Worm (Caenorhabditis elegans) whole organism, late embryonic: ENCODE data around the gene srx-105.

Source experiments
- C08G9.2 ChIP-seq: sonication (generic microtip); optimal IDR thresholded peaks from 2 replicates; lab custom pipeline; 2016; ENCODE audit warnings: mild to moderate bottlenecking, missing genetic modification characterization, moderate library complexity, missing compliant biosample characterization
- K02D7.2 ChIP-seq: sonication (generic microtip); optimal IDR thresholded peaks from 2 replicates; lab custom pipeline; 2017; ENCODE audit warnings: mild to moderate bottlenecking, missing genetic modification characterization, missing compliant biosample characterization
- K09A11.1 ChIP-seq: sonication (generic microtip); optimal IDR thresholded peaks from 2 replicates; lab custom pipeline; 2017; ENCODE audit warnings: antibody characterized with exemption, mild to moderate bottlenecking, missing genetic modification characterization, missing compliant biosample characterization; ENCODE audit not compliant: insufficient read depth
- T23F11.4 ChIP-seq: fragments of 200-800 bp; sonication (Bioruptor generic); optimal IDR thresholded peaks from 2 replicates; lab custom pipeline; 2018; ENCODE audit warnings: mild to moderate bottlenecking, missing genetic modification characterization, missing compliant biosample characterization
- Y22D7AL.16 ChIP-seq: sonication (generic microtip); optimal IDR thresholded peaks from 2 replicates; lab custom pipeline; 2016; ENCODE audit warnings: missing genetic modification characterization, missing compliant biosample characterization
- ceh-14 ChIP-seq: sonication (generic microtip); optimal IDR thresholded peaks from 2 replicates; lab custom pipeline; 2016; ENCODE audit warnings: missing genotype, missing genetic modification characterization, missing compliant biosample characterization
- ceh-18 ChIP-seq: sonication (generic microtip); optimal IDR thresholded peaks from 2 replicates; lab custom pipeline; 2016; ENCODE audit warnings: missing genetic modification characterization, missing compliant biosample characterization
- ceh-19 ChIP-seq: fragments of 200-800 bp; sonication (Bioruptor generic); optimal IDR thresholded peaks from 2 replicates; lab custom pipeline; 2018; ENCODE audit warnings: mild to moderate bottlenecking, missing genetic modification characterization, missing compliant biosample characterization
- ceh-22 ChIP-seq: sonication (generic microtip); optimal IDR thresholded peaks from 2 replicates; lab custom pipeline; 2017; ENCODE audit warnings: missing biosample characterization, missing genetic modification characterization
- ceh-24 ChIP-seq: sonication (generic microtip); optimal IDR thresholded peaks from 2 replicates; lab custom pipeline; 2016; ENCODE audit warnings: mild to moderate bottlenecking, missing genetic modification characterization, missing compliant biosample characterization
- ceh-30 ChIP-seq: fragments of 150-350 bp; optimal IDR thresholded peaks from 2 replicates; lab custom pipeline; 2014; ENCODE audit warnings: missing biosample characterization, missing genetic modification characterization
- ceh-31 ChIP-seq: sonication (generic microtip); optimal IDR thresholded peaks from 2 replicates; lab custom pipeline; 2016; ENCODE audit warnings: missing genetic modification characterization, missing compliant biosample characterization
- ceh-34 ChIP-seq: sonication (generic microtip); optimal IDR thresholded peaks from 2 replicates; lab custom pipeline; 2016; ENCODE audit warnings: mild to moderate bottlenecking, missing genetic modification characterization, missing compliant biosample characterization
- ceh-45 ChIP-seq: fragments of 200-800 bp; sonication (Bioruptor generic); IDR thresholded peaks from 2 replicates; pipeline ENCODE4 v1.3.6; 2022; ENCODE audit warnings: missing genetic modification reagents, missing genetic modification characterization, missing compliant biosample characterization
- ceh-48 ChIP-seq: sonication (generic microtip); optimal IDR thresholded peaks from 2 replicates; lab custom pipeline; 2016; ENCODE audit warnings: missing genetic modification characterization, inconsistent platforms, missing compliant biosample characterization
- ceh-9 ChIP-seq: sonication (generic microtip); optimal IDR thresholded peaks from 2 replicates; lab custom pipeline; 2016; ENCODE audit warnings: mild to moderate bottlenecking, missing genetic modification characterization, inconsistent platforms, missing compliant biosample characterization
- che-1 ChIP-seq: sonication (generic microtip); optimal IDR thresholded peaks from 2 replicates; lab custom pipeline; 2016; ENCODE audit warnings: mild to moderate bottlenecking, missing genetic modification characterization, missing compliant biosample characterization
- dve-1 ChIP-seq: sonication (generic microtip); optimal IDR thresholded peaks from 2 replicates; lab custom pipeline; 2017; ENCODE audit warnings: antibody characterized with exemption, mild to moderate bottlenecking, missing genetic modification characterization, missing compliant biosample characterization
- elt-2 ChIP-seq: sonication (generic microtip); optimal IDR thresholded peaks from 2 replicates; lab custom pipeline; 2016; ENCODE audit warnings: missing genetic modification reagents, missing genetic modification characterization, missing compliant biosample characterization
- ets-4 ChIP-seq: sonication (generic microtip); optimal IDR thresholded peaks from 2 replicates; lab custom pipeline; 2016; ENCODE audit warnings: missing genetic modification characterization, missing compliant biosample characterization
- eyg-1 ChIP-seq: sonication (generic microtip); optimal IDR thresholded peaks from 2 replicates; lab custom pipeline; 2016; ENCODE audit warnings: missing genotype, missing genetic modification characterization, missing compliant biosample characterization
- fax-1 ChIP-seq: sonication (generic microtip); optimal IDR thresholded peaks from 2 replicates; lab custom pipeline; 2016; ENCODE audit warnings: missing genotype, missing genetic modification characterization, missing compliant biosample characterization
- fkh-10 ChIP-seq: fragments of 150-350 bp; optimal IDR thresholded peaks from 2 replicates; lab custom pipeline; 2014; ENCODE audit warnings: missing biosample characterization, missing genetic modification reagents, missing genetic modification characterization
- fkh-6 ChIP-seq: sonication (generic microtip); optimal IDR thresholded peaks from 2 replicates; lab custom pipeline; 2016; ENCODE audit warnings: missing genetic modification characterization, missing compliant biosample characterization
- gmeb-2 ChIP-seq: sonication (generic microtip); optimal IDR thresholded peaks from 2 replicates; lab custom pipeline; 2016; ENCODE audit warnings: missing genetic modification characterization, inconsistent platforms, missing compliant biosample characterization
- lim-6 ChIP-seq: sonication (generic microtip); optimal IDR thresholded peaks from 2 replicates; lab custom pipeline; 2016; ENCODE audit warnings: missing genetic modification characterization, missing compliant biosample characterization
- mec-3 ChIP-seq: sonication (generic microtip); optimal IDR thresholded peaks from 2 replicates; lab custom pipeline; 2016; ENCODE audit warnings: borderline replicate concordance, missing genetic modification characterization, missing compliant biosample characterization
- nfya-1 ChIP-seq: sonication (generic microtip); optimal IDR thresholded peaks from 2 replicates; lab custom pipeline; 2017; ENCODE audit warnings: missing genetic modification characterization, mild to moderate bottlenecking, missing compliant biosample characterization, antibody characterized with exemption, moderate library complexity
- odd-2 ChIP-seq: sonication (generic microtip); optimal IDR thresholded peaks from 2 replicates; lab custom pipeline; 2017; ENCODE audit warnings: antibody characterized with exemption, mild to moderate bottlenecking, missing genetic modification characterization, missing compliant biosample characterization
- pat-9 ChIP-seq: fragments of 200-800 bp; sonication (Bioruptor generic); optimal IDR thresholded peaks from 2 replicates; lab custom pipeline; 2018; ENCODE audit warnings: mild to moderate bottlenecking, missing genetic modification characterization, moderate library complexity, missing compliant biosample characterization
- pax-1 ChIP-seq: fragments of 150-350 bp; optimal IDR thresholded peaks from 2 replicates; lab custom pipeline; 2014; ENCODE audit warnings: missing biosample characterization, missing genetic modification characterization
- pha-2 ChIP-seq: sonication (generic microtip); optimal IDR thresholded peaks from 2 replicates; lab custom pipeline; 2017; ENCODE audit warnings: mild to moderate bottlenecking, missing genetic modification characterization, missing compliant biosample characterization
- pha-4 ChIP-seq: fragments of 150-350 bp; optimal IDR thresholded peaks from 2 replicates; lab custom pipeline; 2018; ENCODE audit warnings: missing biosample characterization, missing genetic modification reagents, missing genetic modification characterization
- pqm-1 ChIP-seq: sonication (generic microtip); optimal IDR thresholded peaks from 2 replicates; lab custom pipeline; 2016; ENCODE audit warnings: missing genetic modification characterization, missing compliant biosample characterization
- sox-2 ChIP-seq: fragments of 200-800 bp; sonication (Bioruptor generic); IDR thresholded peaks from 2 replicates; pipeline ENCODE4 v1.3.6; 2022; ENCODE audit warnings: missing genetic modification reagents, missing genetic modification characterization, missing compliant biosample characterization
- syd-9 ChIP-seq: sonication (generic microtip); optimal IDR thresholded peaks from 2 replicates; lab custom pipeline; 2016; ENCODE audit warnings: mild to moderate bottlenecking, missing genetic modification characterization, moderate library complexity, missing compliant biosample characterization
- unc-3 ChIP-seq, 2 experiments: fragments of 200-800 bp in 1 of 2; sonication (Bioruptor generic) in 1 of 2; sonication (generic microtip) in 1 of 2; conservative IDR thresholded peaks in 1 of 2; optimal IDR thresholded peaks in 1 of 2; 2 replicates each; pipeline versions ENCODE4 v1.3.6 to Lab custom; 2016 to 2022; ENCODE audit warnings: missing compliant biosample characterization in 2 of 2, missing genetic modification characterization in 2 of 2, missing genetic modification reagents in 1 of 2
- unc-86 ChIP-seq: sonication (generic microtip); optimal IDR thresholded peaks from 2 replicates; lab custom pipeline; 2016; ENCODE audit warnings: missing genetic modification characterization, missing compliant biosample characterization
- zip-5 ChIP-seq: sonication (generic microtip); optimal IDR thresholded peaks from 2 replicates; lab custom pipeline; 2016; ENCODE audit warnings: missing genetic modification characterization, missing compliant biosample characterization
- ztf-16 ChIP-seq: sonication (generic microtip); optimal IDR thresholded peaks from 2 replicates; lab custom pipeline; 2017; ENCODE audit warnings: missing genetic modification characterization, missing compliant biosample characterization

srx-105 gene

ce11 chrII:3709255-3709654 lies 8.1 kb upstream of the srx-105 start, which contains the start of gene srx-110:
srx-110 (plus strand) TSS chrII:3709555.
- TF ChIP-seq ceh-31 (tag; lab: Kevin White, UChicago) (no peak), fkh-10 (GFP tag; lab: Kevin White, UChicago) (no peak), mec-3 (tag; lab: Kevin White, UChicago) (no peak), fkh-6 (no peak), nfya-1 (tag; lab: Kevin White, UChicago) (no peak), pha-4 (tag; lab: Kevin White, UChicago) (no peak), ceh-30 (tag; lab: Kevin White, UChicago) (no peak), zip-5 (tag; lab: Kevin White, UChicago) (no peak), lim-6 (tag; lab: Kevin White, UChicago) (no peak), C08G9.2 (no peak), unc-86 (tag; lab: Kevin White, UChicago) (no peak), ceh-19 (GFP tag; lab: Kevin White, UChicago) (no peak), pat-9 (tag; lab: Kevin White, UChicago) (no peak), ceh-45 (no peak)

ce11 chrII:3705320-3705719 lies 4.1 kb upstream of the srx-105 start, which contains the start of gene srx-108:
srx-108 (plus strand) TSS chrII:3705620.
- TF ChIP-seq Y22D7AL.16 (no peak), ceh-45 (no peak), syd-9 (no peak), ztf-16 (no peak), ceh-9 (no peak), K09A11.1 (tag; lab: Kevin White, UChicago) (no peak), pha-4 (tag; lab: Kevin White, UChicago) (no peak), C08G9.2 (no peak), T23F11.4 (GFP tag; lab: Kevin White, UChicago) (no peak)
- TF ChIP-seq, all 69 proteins: peak for 0

- no peak for TF ChIP-seq dve-1
- TF ChIP-seq che-1 (tag; lab: Kevin White, UChicago) = no peak
- TF ChIP-seq ceh-19 (GFP tag; lab: Kevin White, UChicago) = no peak
- TF ChIP-seq ceh-18 (tag; lab: Kevin White, UChicago) = no peak
- no peak for TF ChIP-seq elt-2 (tag; lab: Kevin White, UChicago)
- TF ChIP-seq pax-1 = no peak
- no peak for TF ChIP-seq K09A11.1 (tag; lab: Kevin White, UChicago)
- no peak for TF ChIP-seq ceh-34 (tag; lab: Kevin White, UChicago)
- no peak for TF ChIP-seq zip-5 (tag; lab: Kevin White, UChicago)
- no peak for TF ChIP-seq K02D7.2 (tag; lab: Kevin White, UChicago)
Observed at ce11 chrII:3699591-3699990, 1.6 kb downstream of the srx-105 start, which contains the start of gene srx-104. srx-104 (minus strand) TSS chrII:3699691.

ce11 chrII:3694664-3695063 lies 6.5 kb downstream of the srx-105 start, which contains the start of gene srx-102:
srx-102 (minus strand) TSS chrII:3694764.
- no peak for TF ChIP-seq pat-9 (tag; lab: Kevin White, UChicago)
- TF ChIP-seq odd-2 (tag; lab: Kevin White, UChicago) = no peak
- TF ChIP-seq sox-2 = no peak
- no peak for TF ChIP-seq ceh-9
- no peak for TF ChIP-seq ceh-19 (GFP tag; lab: Kevin White, UChicago)
- TF ChIP-seq ceh-24 = no peak
- no peak for TF ChIP-seq K09A11.1 (tag; lab: Kevin White, UChicago)
- TF ChIP-seq pax-1 = no peak
- TF ChIP-seq gmeb-2 = no peak
- no peak for TF ChIP-seq elt-2 (tag; lab: Kevin White, UChicago)
- TF ChIP-seq eyg-1 (tag; lab: Kevin White, UChicago) = no peak
- no peak for TF ChIP-seq ceh-31 (tag; lab: Kevin White, UChicago)
- no peak for TF ChIP-seq mec-3 (tag; lab: Kevin White, UChicago)

ce11 chrII:3690646-3691045 lies 10.6 kb downstream of the srx-105 start, which contains the start of gene srx-101:
srx-101 (minus strand) TSS chrII:3690746.
- TF ChIP-seq unc-3 (GFP tag; conservative IDR thresholded peaks at IDR 0.05; lab: Robert Waterston, UW) = no peak
- no peak for TF ChIP-seq unc-3 (tag; optimal IDR thresholded peaks at IDR 0.05; lab: Kevin White, UChicago)
- TF ChIP-seq pha-2 (tag; lab: Kevin White, UChicago) = no peak
- no peak for TF ChIP-seq dve-1
- no peak for TF ChIP-seq syd-9
- TF ChIP-seq unc-86 (tag; lab: Kevin White, UChicago) = no peak
- no peak for TF ChIP-seq ets-4
- no peak for TF ChIP-seq pqm-1
- TF ChIP-seq ceh-48 (tag; lab: Kevin White, UChicago) = no peak
- TF ChIP-seq eyg-1 (tag; lab: Kevin White, UChicago) = no peak
- no peak for TF ChIP-seq Y22D7AL.16
- TF ChIP-seq ceh-19 (GFP tag; lab: Kevin White, UChicago) = no peak
- TF ChIP-seq ceh-45 = no peak
- no peak for TF ChIP-seq ceh-9
- no peak for TF ChIP-seq ceh-31 (tag; lab: Kevin White, UChicago)
- no peak for TF ChIP-seq ceh-22 (tag; lab: Kevin White, UChicago)
- TF ChIP-seq pha-4 (tag; lab: Kevin White, UChicago) = no peak
- no peak for TF ChIP-seq fax-1 (tag; lab: Kevin White, UChicago)
- no peak for TF ChIP-seq gmeb-2
- no peak for TF ChIP-seq odd-2 (tag; lab: Kevin White, UChicago)
- no peak for TF ChIP-seq ceh-14 (tag; lab: Kevin White, UChicago)
